Fruit fly (Drosophila melanogaster) whole organism, prepupa: ENCODE results near the gene Helz.
A peak's percentile ranks its signal among the peaks of the same experiment; 100 is the strongest.

Experiments used
- Blimp-1 ChIP-seq: fragments of 200-800 bp; sonication (Bioruptor generic); optimal IDR thresholded peaks from 3 replicates; lab custom pipeline; 2017; ENCODE audit warnings: missing biosample characterization, missing genetic modification characterization, mild to moderate bottlenecking, moderate library complexity, missing genetic modification reagents
- CG10631 ChIP-seq: fragments of 200-800 bp; sonication (Bioruptor generic); optimal IDR thresholded peaks from 2 replicates; lab custom pipeline; 2016; ENCODE audit warnings: missing biosample characterization, missing genetic modification characterization
- CG10669 ChIP-seq: fragments of 200-800 bp; sonication (Bioruptor generic); optimal IDR thresholded peaks from 3 replicates; lab custom pipeline; 2018; ENCODE audit warnings: missing biosample characterization, mild to moderate bottlenecking, missing genetic modification characterization, moderate library complexity
- CG11294 ChIP-seq: fragments of 200-800 bp; sonication (Bioruptor generic); IDR thresholded peaks from 2 replicates; pipeline ENCODE4 v1.3.6; 2022; ENCODE audit warnings: missing biosample characterization, missing genetic modification characterization
- CG11762 ChIP-seq: fragments of 200-800 bp; sonication (Bioruptor generic); optimal IDR thresholded peaks from 3 replicates; lab custom pipeline; 2016; ENCODE audit warnings: missing biosample characterization, missing genetic modification characterization; ENCODE audit not compliant: insufficient read depth
- CG11902 ChIP-seq: fragments of 200-800 bp; sonication (Bioruptor generic); optimal IDR thresholded peaks from 3 replicates; lab custom pipeline; 2016; ENCODE audit warnings: missing biosample characterization, missing genetic modification characterization
- CG15336 ChIP-seq: fragments of 200-800 bp; sonication (Bioruptor generic); IDR thresholded peaks from 2 replicates; pipeline ENCODE4 v1.3.6; 2022; ENCODE audit warnings: missing biosample characterization, missing genetic modification characterization
- CG1621 ChIP-seq: fragments of 200-800 bp; sonication (Bioruptor generic); optimal IDR thresholded peaks from 3 replicates; lab custom pipeline; 2018; ENCODE audit warnings: missing biosample characterization, mild to moderate bottlenecking, missing genetic modification characterization
- CG16779 ChIP-seq: fragments of 200-800 bp; sonication (Bioruptor generic); optimal IDR thresholded peaks from 3 replicates; lab custom pipeline; 2017; ENCODE audit warnings: missing biosample characterization, mild to moderate bottlenecking, missing genetic modification characterization
- CG31627 ChIP-seq: fragments of 200-800 bp; sonication (Bioruptor generic); optimal IDR thresholded peaks from 3 replicates; lab custom pipeline; 2016; ENCODE audit warnings: missing biosample characterization, missing genetic modification characterization
- CG34406 ChIP-seq: fragments of 200-800 bp; sonication (Bioruptor generic); optimal IDR thresholded peaks from 3 replicates; lab custom pipeline; 2016; ENCODE audit warnings: missing biosample characterization, missing genetic modification characterization
- CG3919 ChIP-seq: fragments of 200-800 bp; sonication (Bioruptor generic); optimal IDR thresholded peaks from 3 replicates; lab custom pipeline; 2016; ENCODE audit warnings: missing biosample characterization, missing genetic modification characterization
- CG4318 ChIP-seq: fragments of 200-800 bp; sonication (Bioruptor generic); optimal IDR thresholded peaks from 3 replicates; lab custom pipeline; 2017; ENCODE audit warnings: missing biosample characterization, mild to moderate bottlenecking, missing genetic modification characterization
- CG6163 ChIP-seq: fragments of 200-800 bp; sonication (Bioruptor generic); IDR thresholded peaks from 3 replicates; pipeline ENCODE4 v1.3.6; 2022; ENCODE audit warnings: missing biosample characterization, missing genetic modification characterization
- CG6276 ChIP-seq: fragments of 200-800 bp; sonication (Bioruptor generic); optimal IDR thresholded peaks from 2 replicates; lab custom pipeline; 2017; ENCODE audit warnings: missing biosample characterization, mild to moderate bottlenecking, missing genetic modification characterization
- CG6792 ChIP-seq: fragments of 200-800 bp; sonication (Bioruptor generic); optimal IDR thresholded peaks from 3 replicates; lab custom pipeline; 2016; ENCODE audit warnings: missing biosample characterization, missing genetic modification characterization
- CG6808 ChIP-seq: fragments of 200-800 bp; sonication (Bioruptor generic); optimal IDR thresholded peaks from 3 replicates; lab custom pipeline; 2017; ENCODE audit warnings: missing biosample characterization, missing genetic modification characterization, mild to moderate bottlenecking, moderate library complexity, missing genetic modification reagents
- CG6854 ChIP-seq: fragments of 200-800 bp; sonication (Bioruptor generic); optimal IDR thresholded peaks from 2 replicates; lab custom pipeline; 2017; ENCODE audit warnings: missing biosample characterization, mild to moderate bottlenecking, missing genetic modification characterization
- CG8119 ChIP-seq: fragments of 200-800 bp; sonication (Bioruptor generic); IDR thresholded peaks from 3 replicates; pipeline ENCODE4 v1.3.6; 2022; ENCODE audit warnings: missing biosample characterization, missing genetic modification characterization
- CG8319 ChIP-seq: fragments of 200-800 bp; sonication (Bioruptor generic); optimal IDR thresholded peaks from 3 replicates; lab custom pipeline; 2016; ENCODE audit warnings: missing biosample characterization, missing genetic modification characterization
- CG8632 ChIP-seq: fragments of 200-800 bp; sonication (Bioruptor generic); optimal IDR thresholded peaks from 3 replicates; lab custom pipeline; 2016; ENCODE audit warnings: missing biosample characterization, missing genetic modification characterization
- CG9139 ChIP-seq: fragments of 200-800 bp; sonication (Bioruptor generic); optimal IDR thresholded peaks from 3 replicates; lab custom pipeline; 2017; ENCODE audit warnings: missing biosample characterization, mild to moderate bottlenecking, missing genetic modification characterization
- Eip75B ChIP-seq: fragments of 200-800 bp; sonication (Bioruptor generic); optimal IDR thresholded peaks from 3 replicates; lab custom pipeline; 2016; ENCODE audit warnings: missing biosample characterization, missing genetic modification characterization
- Eip78C ChIP-seq: fragments of 200-800 bp; sonication (Bioruptor generic); peaks from one replicate; lab custom pipeline; 2016; ENCODE audit warnings: missing biosample characterization, missing genetic modification characterization
- Ets21C ChIP-seq: fragments of 200-800 bp; sonication (Bioruptor generic); optimal IDR thresholded peaks from 3 replicates; lab custom pipeline; 2016; ENCODE audit warnings: missing biosample characterization, missing genetic modification characterization
- Gug ChIP-seq: fragments of 200-800 bp; sonication (Bioruptor generic); IDR thresholded peaks from 2 replicates; pipeline ENCODE4 v1.3.6; 2022; ENCODE audit warnings: missing biosample characterization, missing genetic modification characterization
- Hr38 ChIP-seq: sonication (Bioruptor generic); optimal IDR thresholded peaks from 2 replicates; lab custom pipeline; 2016; ENCODE audit warnings: missing biosample characterization, missing genetic modification characterization
- Hr39 ChIP-seq: fragments of 200-800 bp; sonication (Bioruptor generic); optimal IDR thresholded peaks from 2 replicates; lab custom pipeline; 2016; ENCODE audit warnings: missing biosample characterization, missing genetic modification characterization
- Hr4 ChIP-seq: fragments of 200-800 bp; sonication (Bioruptor generic); optimal IDR thresholded peaks from 3 replicates; lab custom pipeline; 2016; ENCODE audit warnings: missing biosample characterization, missing genetic modification characterization
- Lpt ChIP-seq: fragments of 200-800 bp; sonication (Bioruptor generic); optimal IDR thresholded peaks from 3 replicates; lab custom pipeline; 2016; ENCODE audit warnings: missing biosample characterization, missing genetic modification characterization
- Met ChIP-seq: fragments of 200-800 bp; sonication (Bioruptor generic); optimal IDR thresholded peaks from 3 replicates; lab custom pipeline; 2016; ENCODE audit warnings: missing biosample characterization, missing genetic modification characterization
- OdsH ChIP-seq: fragments of 200-800 bp; sonication (Bioruptor generic); optimal IDR thresholded peaks from 3 replicates; lab custom pipeline; 2016; ENCODE audit warnings: missing biosample characterization, missing genetic modification characterization
- Smox ChIP-seq: fragments of 200-800 bp; sonication (Bioruptor generic); optimal IDR thresholded peaks from 3 replicates; lab custom pipeline; 2016; ENCODE audit warnings: missing biosample characterization, missing genetic modification characterization
- Sox102F ChIP-seq: fragments of 200-800 bp; sonication (Bioruptor generic); optimal IDR thresholded peaks from 2 replicates; lab custom pipeline; 2016; ENCODE audit warnings: missing biosample characterization, mild to moderate bottlenecking, missing genetic modification characterization
- achi ChIP-seq: fragments of 200-800 bp; sonication (Bioruptor generic); optimal IDR thresholded peaks from 3 replicates; lab custom pipeline; 2016; ENCODE audit warnings: missing biosample characterization, missing genetic modification characterization
- acj6 ChIP-seq: fragments of 200-800 bp; sonication (Bioruptor generic); optimal IDR thresholded peaks from 3 replicates; lab custom pipeline; 2016; ENCODE audit warnings: missing biosample characterization, missing genetic modification characterization
- cyc ChIP-seq: fragments of 200-800 bp; sonication (Bioruptor generic); optimal IDR thresholded peaks from 3 replicates; lab custom pipeline; 2016; ENCODE audit warnings: missing biosample characterization, missing genetic modification characterization
- dac ChIP-seq: fragments of 200-800 bp; sonication (Bioruptor generic); optimal IDR thresholded peaks from 2 replicates; lab custom pipeline; 2017; ENCODE audit warnings: missing biosample characterization, mild to moderate bottlenecking, missing genetic modification characterization
- eg ChIP-seq: fragments of 200-800 bp; sonication (Bioruptor generic); IDR thresholded peaks from 3 replicates; pipeline ENCODE4 v1.3.6; 2022; ENCODE audit warnings: missing biosample characterization, missing genetic modification characterization
- esn ChIP-seq: fragments of 200-800 bp; sonication (Bioruptor generic); optimal IDR thresholded peaks from 2 replicates; lab custom pipeline; 2016; ENCODE audit warnings: missing biosample characterization, mild to moderate bottlenecking, missing genetic modification characterization, moderate library complexity
- fd59A ChIP-seq: fragments of 200-800 bp; sonication (Bioruptor generic); optimal IDR thresholded peaks from 2 replicates; lab custom pipeline; 2017; ENCODE audit warnings: missing biosample characterization, mild to moderate bottlenecking, missing genetic modification characterization, missing genetic modification reagents
- fkh ChIP-seq: fragments of 200-800 bp; sonication (Bioruptor generic); optimal IDR thresholded peaks from 3 replicates; lab custom pipeline; 2017; ENCODE audit warnings: missing biosample characterization, mild to moderate bottlenecking, missing genetic modification characterization, moderate library complexity
- net ChIP-seq: fragments of 200-800 bp; sonication (Bioruptor generic); optimal IDR thresholded peaks from 3 replicates; lab custom pipeline; 2016; ENCODE audit warnings: missing biosample characterization, missing genetic modification characterization
- pdm3 ChIP-seq: fragments of 200-800 bp; sonication (Bioruptor generic); optimal IDR thresholded peaks from 3 replicates; lab custom pipeline; 2016; ENCODE audit warnings: missing biosample characterization, missing genetic modification characterization
- salr ChIP-seq, 2 experiments: fragments of 200-800 bp; sonication (Bioruptor generic); optimal IDR thresholded peaks; 3 replicates each; lab custom pipeline; 2016 to 2018; ENCODE audit warnings: missing biosample characterization in 2 of 2, missing genetic modification characterization in 2 of 2, mild to moderate bottlenecking in 1 of 2
- spab ChIP-seq: fragments of 200-800 bp; sonication (Bioruptor generic); optimal IDR thresholded peaks from 2 replicates; lab custom pipeline; 2017; ENCODE audit warnings: missing biosample characterization, mild to moderate bottlenecking, missing genetic modification characterization, missing genetic modification reagents
- topi ChIP-seq: fragments of 200-800 bp; sonication (Bioruptor generic); optimal IDR thresholded peaks from 3 replicates; lab custom pipeline; 2016; ENCODE audit warnings: missing biosample characterization, missing genetic modification characterization
- vri ChIP-seq: fragments of 200-800 bp; sonication (Bioruptor generic); optimal IDR thresholded peaks from 3 replicates; lab custom pipeline; 2016; ENCODE audit warnings: missing biosample characterization, mild to moderate bottlenecking, missing genetic modification characterization

Helz gene

DNA sequence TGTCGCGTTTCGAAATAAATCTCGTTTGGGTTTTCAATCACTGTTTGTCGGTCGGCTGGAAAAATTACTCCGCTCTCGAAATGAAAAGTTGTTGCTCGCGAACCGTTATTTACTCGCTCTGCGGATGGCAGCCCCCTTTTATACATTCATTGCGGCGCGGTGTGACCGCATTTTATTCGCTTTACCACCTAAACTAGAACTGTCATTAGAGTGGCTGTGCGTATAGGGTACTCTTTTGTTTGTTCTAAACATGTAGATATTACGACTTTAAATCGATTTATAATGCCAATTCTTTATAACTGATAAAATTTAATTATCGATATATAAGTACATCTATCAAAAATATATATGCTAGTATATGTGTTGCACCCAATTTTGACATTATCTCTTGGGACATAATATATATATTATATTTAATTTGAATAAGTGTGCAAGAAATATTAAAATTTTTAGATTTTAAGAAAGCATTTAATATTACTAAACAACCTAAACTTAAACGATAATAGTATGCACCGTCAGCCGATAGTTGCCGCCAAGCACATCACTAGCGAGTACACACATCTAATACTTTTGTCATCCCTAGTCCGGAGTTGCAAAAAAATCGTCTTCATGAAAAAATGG lies 3.4 kb upstream of the Helz start, which contains the start of the genes bmm and Tdrd3 (continued):
- TF ChIP-seq acj6 (peak; percentile 84), CG11294 (peak; percentile 14; the same call in 1 of the 2 replicates), CG34406 (peak; percentile 80), esn (GFP tag; lab: Kevin White, UChicago) (peak; percentile 74), Ets21C (GFP tag; lab: Kevin White, UChicago) (peak; percentile 58), CG6276 (GFP tag; lab: Kevin White, UChicago) (peak; percentile 52), CG8119 (GFP tag; lab: Robert Waterston, UW) (peak; percentile 75), CG8632 (GFP tag; lab: Kevin White, UChicago) (peak; percentile 84), Lpt (GFP tag; lab: Kevin White, UChicago) (peak; percentile 24), topi (GFP tag; lab: Kevin White, UChicago) (peak; percentile 25), CG15336 (GFP tag; lab: Robert Waterston, UW) (peak; percentile 73), CG10669 (peak; percentile 64), CG8319 (GFP tag; lab: Kevin White, UChicago) (peak; percentile 36), CG6792 (GFP tag; lab: Kevin White, UChicago) (peak; percentile 67), CG6808 (GFP tag; lab: Kevin White, UChicago) (peak; percentile 68), CG11762 (GFP tag; lab: Kevin White, UChicago) (peak; percentile 50), pdm3 (peak; percentile 76), vri (peak; percentile 23)

DNA sequence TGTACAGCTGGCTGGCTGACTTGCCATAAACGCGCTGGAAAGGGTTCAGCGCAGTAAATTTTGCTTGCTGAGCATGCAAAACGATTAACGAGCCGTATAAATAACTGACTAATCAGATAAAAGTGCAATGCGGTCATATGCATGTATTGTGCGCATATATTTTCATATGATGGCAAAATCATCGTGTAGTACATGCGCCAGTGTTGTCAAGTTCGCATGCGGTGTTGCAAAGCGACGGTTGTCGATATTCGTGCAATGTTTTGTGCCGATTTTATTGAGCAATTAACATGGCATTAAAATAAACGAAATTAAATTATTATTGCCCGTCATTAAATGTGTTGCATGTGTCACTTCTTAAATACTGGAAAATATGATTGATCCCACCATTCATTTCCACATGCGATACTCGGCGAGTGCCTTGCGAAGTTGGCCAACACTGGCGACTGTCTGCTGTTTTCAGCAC lies 423 bp downstream of the Helz start:
- peak; percentile 26 for TF ChIP-seq CG16779 (tag; lab: Kevin White, UChicago)
- peak; percentile 51 for TF ChIP-seq CG6808 (GFP tag; lab: Kevin White, UChicago)
- peak; percentile 88 for TF ChIP-seq CG31627 (GFP tag; lab: Kevin White, UChicago)
- TF ChIP-seq Hr4 = peak; percentile 80
- peak; percentile 23; the same call in 1 of the 2 replicates for TF ChIP-seq CG15336 (GFP tag; lab: Robert Waterston, UW)
- TF ChIP-seq Hr39 (GFP tag; lab: Kevin White, UChicago) = peak; percentile 90
- TF ChIP-seq salr (GFP tag; optimal IDR thresholded peaks at IDR 0.05; lab: Kevin White, UChicago) = peak in 1 of 2 experiments; percentile 44
- peak; percentile 80 for TF ChIP-seq Smox (GFP tag; lab: Kevin White, UChicago)
- peak; percentile 81 for TF ChIP-seq CG6792 (GFP tag; lab: Kevin White, UChicago)
- TF ChIP-seq net (GFP tag; lab: Kevin White, UChicago) = peak; percentile 75
- TF ChIP-seq Gug (GFP tag; lab: Robert Waterston, UW) = peak; percentile 54
- TF ChIP-seq Blimp-1 (GFP tag; lab: Kevin White, UChicago) = peak; percentile 38
- TF ChIP-seq Lpt (GFP tag; lab: Kevin White, UChicago) = peak; percentile 68
- TF ChIP-seq spab (GFP tag; lab: Kevin White, UChicago) = peak; percentile 14
- peak; percentile 81 for TF ChIP-seq Ets21C (GFP tag; lab: Kevin White, UChicago)
- TF ChIP-seq cyc = peak; percentile 88
- peak; percentile 72 for TF ChIP-seq eg (GFP tag; lab: Robert Waterston, UW)
- TF ChIP-seq Met (GFP tag; lab: Kevin White, UChicago) = peak; percentile 84
- TF ChIP-seq acj6 = peak; percentile 85
- TF ChIP-seq CG1621 (tag; lab: Kevin White, UChicago) = no peak
- TF ChIP-seq achi (GFP tag; lab: Kevin White, UChicago) = peak; percentile 80
- TF ChIP-seq CG9139 (GFP tag; lab: Kevin White, UChicago) = peak; percentile 39
- peak; percentile 57; the same call in 1 of the 2 replicates for TF ChIP-seq CG11294
- TF ChIP-seq CG6163 = peak; percentile 73
- TF ChIP-seq Eip78C = peak; percentile 93
- TF ChIP-seq Hr38 (GFP tag; lab: Kevin White, UChicago) = peak; percentile 53
- TF ChIP-seq Sox102F (GFP tag; lab: Kevin White, UChicago) = peak; percentile 85
- peak; percentile 85 for TF ChIP-seq OdsH (GFP tag; lab: Kevin White, UChicago)
- peak; percentile 70 for TF ChIP-seq CG34406
- peak; percentile 30 for TF ChIP-seq CG6854 (GFP tag; lab: Kevin White, UChicago)
- TF ChIP-seq CG10631 = peak; percentile 87
- TF ChIP-seq CG11762 (GFP tag; lab: Kevin White, UChicago) = peak; percentile 78
- TF ChIP-seq CG11902 (GFP tag; lab: Kevin White, UChicago) = peak; percentile 80
- TF ChIP-seq CG3919 = no peak
- peak; percentile 83 for TF ChIP-seq Eip75B
- peak; percentile 21 for TF ChIP-seq CG4318 (GFP tag; lab: Kevin White, UChicago)
- TF ChIP-seq dac (GFP tag; lab: Kevin White, UChicago) = no peak
- TF ChIP-seq fkh = peak; percentile 26
- peak; percentile 68 for TF ChIP-seq fd59A (GFP tag; lab: Kevin White, UChicago)
